Fruit fly (Drosophila melanogaster) whole organism, wandering third instar larva: ENCODE results near the gene Stt3A.

Source experiments
- Abd-B ChIP-seq: fragments of >200 bp; optimal IDR thresholded peaks from 2 replicates; lab custom pipeline; 2017; ENCODE audit warnings: missing biosample characterization, missing genetic modification characterization
- CG32264 ChIP-seq: fragments of 200-800 bp; sonication (Bioruptor generic); optimal IDR thresholded peaks from 2 replicates; lab custom pipeline; 2016; ENCODE audit warnings: missing biosample characterization, missing genetic modification characterization
- CG9705 ChIP-seq: fragments of 200-800 bp; sonication (Bioruptor generic); optimal IDR thresholded peaks from 2 replicates; lab custom pipeline; 2018; ENCODE audit warnings: missing biosample characterization, mild to moderate bottlenecking, missing genetic modification characterization
- CrebA ChIP-seq: fragments of 200-800 bp; sonication (Bioruptor generic); optimal IDR thresholded peaks from 2 replicates; lab custom pipeline; 2016; ENCODE audit warnings: missing biosample characterization, mild to moderate bottlenecking, missing genetic modification characterization, borderline replicate concordance
- Dfd ChIP-seq: fragments of >200 bp; optimal IDR thresholded peaks from 2 replicates; lab custom pipeline; 2017; ENCODE audit warnings: missing biosample characterization, missing genetic modification characterization
- Dif ChIP-seq: fragments of 200-275, 200-300 bp; sonication (Bioruptor generic); optimal IDR thresholded peaks from 2 replicates; lab custom pipeline; 2018; ENCODE audit warnings: missing biosample characterization, missing genetic modification characterization; ENCODE audit not compliant: partially characterized antibody
- GATAd ChIP-seq: sonication (Bioruptor generic); optimal IDR thresholded peaks from 2 replicates; lab custom pipeline; 2016; ENCODE audit warnings: missing biosample characterization, missing genetic modification characterization
- HLH106 ChIP-seq: fragments of 200-800 bp; optimal IDR thresholded peaks from 3 replicates; lab custom pipeline; 2019; ENCODE audit warnings: missing biosample characterization, mild to moderate bottlenecking, missing genetic modification characterization, moderate library complexity
- Hnf4 ChIP-seq: fragments of 200-800 bp; sonication (Bioruptor generic); optimal IDR thresholded peaks from 2 replicates; lab custom pipeline; 2016; ENCODE audit warnings: missing biosample characterization, mild to moderate bottlenecking, missing genetic modification characterization
- Hr78 ChIP-seq: fragments of >200 bp; optimal IDR thresholded peaks from 2 replicates; lab custom pipeline; 2017; ENCODE audit warnings: missing biosample characterization, missing genetic modification characterization
- Hr83 ChIP-seq: fragments of 200-300 bp; sonication (Bioruptor generic); optimal IDR thresholded peaks from 2 replicates; lab custom pipeline; 2016; ENCODE audit warnings: missing biosample characterization, mild to moderate bottlenecking, missing genetic modification characterization, moderate library complexity; ENCODE audit not compliant: poor library complexity, severe bottlenecking
- Jra ChIP-seq: sonication (Bioruptor generic); optimal IDR thresholded peaks from 2 replicates; lab custom pipeline; 2016; ENCODE audit warnings: missing biosample characterization, missing genetic modification characterization
- Mio ChIP-seq: sonication (Bioruptor generic); optimal IDR thresholded peaks from 2 replicates; lab custom pipeline; 2016; ENCODE audit warnings: missing biosample characterization, missing genetic modification characterization
- Myc ChIP-seq: fragments of >200 bp; optimal IDR thresholded peaks from 2 replicates; lab custom pipeline; 2017
- N ChIP-seq: fragments of >200 bp; optimal IDR thresholded peaks from 2 replicates; lab custom pipeline; 2018; ENCODE audit warnings: missing biosample characterization, missing external identifiers, missing genetic modification characterization
- OdsH ChIP-seq: fragments of 200-800 bp; sonication (Bioruptor generic); optimal IDR thresholded peaks from 2 replicates; lab custom pipeline; 2016; ENCODE audit warnings: missing biosample characterization, mild to moderate bottlenecking, missing genetic modification characterization
- Rel ChIP-seq, 2 experiments: fragments of 200-800 bp; sonication (Bioruptor generic) in 1 of 2; optimal IDR thresholded peaks; 2 replicates in 1 of 2; 3 replicates in 1 of 2; lab custom pipeline; 2016 to 2019; ENCODE audit warnings: mild to moderate bottlenecking in 2 of 2, missing biosample characterization in 2 of 2, missing genetic modification characterization in 2 of 2, moderate library complexity in 1 of 2
- Sp1 ChIP-seq: fragments of 200-800 bp; sonication (Bioruptor generic); optimal IDR thresholded peaks from 3 replicates; lab custom pipeline; 2019; ENCODE audit warnings: missing biosample characterization, mild to moderate bottlenecking, missing genetic modification characterization, moderate library complexity
- Vsx2 ChIP-seq: fragments of 200-300, 225-300 bp; sonication (Bioruptor generic); optimal IDR thresholded peaks from 2 replicates; lab custom pipeline; 2018; ENCODE audit warnings: missing biosample characterization, missing genetic modification characterization; ENCODE audit not compliant: partially characterized antibody
- br ChIP-seq: fragments of 200-800 bp; sonication (Bioruptor generic); optimal IDR thresholded peaks from 2 replicates; lab custom pipeline; 2016; ENCODE audit warnings: missing biosample characterization, missing genetic modification characterization
- brk ChIP-seq: fragments of 200-800 bp; sonication (Bioruptor generic); optimal IDR thresholded peaks from 2 replicates; lab custom pipeline; 2016; ENCODE audit warnings: missing biosample characterization, mild to moderate bottlenecking, missing genetic modification characterization
- dl ChIP-seq, 2 experiments: fragments of 175-275, 200-275 bp in 1 of 2; fragments of 200-275 bp in 1 of 2; sonication (Bioruptor generic); optimal IDR thresholded peaks; lab custom pipeline; 2018; ENCODE audit warnings: mild to moderate bottlenecking in 2 of 2, missing biosample characterization in 2 of 2, missing genetic modification characterization in 2 of 2, moderate library complexity in 2 of 2; ENCODE audit not compliant: partially characterized antibody in 2 of 2, insufficient read depth in 1 of 2
- dmrt93B ChIP-seq: fragments of 200-800 bp; sonication (Bioruptor generic); optimal IDR thresholded peaks from 2 replicates; lab custom pipeline; 2018; ENCODE audit warnings: missing biosample characterization, mild to moderate bottlenecking, missing genetic modification characterization
- dsf ChIP-seq: sonication (Bioruptor generic); optimal IDR thresholded peaks from 2 replicates; lab custom pipeline; 2016; ENCODE audit warnings: missing biosample characterization, missing genetic modification characterization, borderline replicate concordance
- ey ChIP-seq: fragments of 200-800 bp; sonication (Bioruptor generic); optimal IDR thresholded peaks from 2 replicates; lab custom pipeline; 2016; ENCODE audit warnings: missing biosample characterization, missing genetic modification characterization
- foxo ChIP-seq, 2 experiments: fragments of 200-800 bp; sonication (Bioruptor generic); optimal IDR thresholded peaks; 2 replicates in 1 of 2; 3 replicates in 1 of 2; lab custom pipeline; 2016 to 2017; ENCODE audit warnings: missing biosample characterization in 2 of 2, missing genetic modification characterization in 2 of 2
- fru ChIP-seq: fragments of 200-800 bp; sonication (Bioruptor generic); optimal IDR thresholded peaks from 3 replicates; lab custom pipeline; 2016; ENCODE audit warnings: missing biosample characterization, mild to moderate bottlenecking, missing genetic modification characterization
- h ChIP-seq: fragments of 200-800 bp; sonication (Bioruptor generic); optimal IDR thresholded peaks from 3 replicates; lab custom pipeline; 2016; ENCODE audit warnings: missing biosample characterization, mild to moderate bottlenecking, missing genetic modification characterization
- jim ChIP-seq: fragments of 175-275, 200-325 bp; sonication (Bioruptor generic); optimal IDR thresholded peaks from 2 replicates; lab custom pipeline; 2016; ENCODE audit warnings: missing biosample characterization, mild to moderate bottlenecking, missing genetic modification characterization
- lola ChIP-seq: fragments of >200 bp; optimal IDR thresholded peaks from 2 replicates; lab custom pipeline; 2017; ENCODE audit warnings: missing biosample characterization, missing genetic modification characterization
- pan ChIP-seq: fragments of >200 bp; optimal IDR thresholded peaks from 2 replicates; lab custom pipeline; 2017
- psq ChIP-seq: fragments of 200-800 bp; sonication (Bioruptor generic); optimal IDR thresholded peaks from 3 replicates; lab custom pipeline; 2017; ENCODE audit warnings: missing biosample characterization, mild to moderate bottlenecking, missing genetic modification characterization, moderate library complexity
- rgr ChIP-seq: fragments of 200-800 bp; sonication (Bioruptor generic); optimal IDR thresholded peaks from 3 replicates; lab custom pipeline; 2016; ENCODE audit warnings: missing biosample characterization, mild to moderate bottlenecking, missing genetic modification characterization
- sage ChIP-seq: fragments of 200-800 bp; sonication (Bioruptor generic); optimal IDR thresholded peaks from 2 replicates; lab custom pipeline; 2016; ENCODE audit warnings: missing biosample characterization, mild to moderate bottlenecking, missing genetic modification characterization
- sv ChIP-seq: fragments of 200-800 bp; sonication (Bioruptor generic); optimal IDR thresholded peaks from 3 replicates; lab custom pipeline; 2016; ENCODE audit warnings: missing biosample characterization, missing genetic modification characterization
- tai ChIP-seq: sonication (Bioruptor generic); optimal IDR thresholded peaks from 2 replicates; lab custom pipeline; 2016; ENCODE audit warnings: missing biosample characterization, missing genetic modification characterization
- usp ChIP-seq: fragments of >200 bp; optimal IDR thresholded peaks from 2 replicates; lab custom pipeline; 2017; ENCODE audit warnings: missing biosample characterization, missing genetic modification characterization
- woc ChIP-seq: sonication (Bioruptor generic); optimal IDR thresholded peaks from 2 replicates; lab custom pipeline; 2016; ENCODE audit warnings: missing biosample characterization, mild to moderate bottlenecking, missing genetic modification characterization

Stt3A gene

dm6 chrX:21053849-21054581, at the start of gene Stt3A, which contains the start of gene bves:
Gene Stt3A, minus strand, starts transcription at chrX:21053937.
Gene bves, plus strand, starts transcription at chrX:21053963.
- TF ChIP-seq CG9705 (GFP tag; lab: Kevin White, UChicago) (peak; percentile 94), sv (GFP tag; lab: Kevin White, UChicago) (peak; percentile 98), Vsx2 (no peak), Hr83 (GFP tag; lab: Kevin White, UChicago) (peak; percentile 75), N (GFP tag; lab: Kevin White, UChicago) (no peak), Sp1 (GFP tag; lab: Kevin White, UChicago) (peak; percentile 98), dmrt93B (peak; percentile 94), brk (GFP tag; lab: Kevin White, UChicago) (peak; percentile 98), dl (GFP tag; optimal IDR thresholded peaks at IDR 0.05; lab: Kevin White, UChicago; ENCODE audit: insufficient read depth in 1 of 2, partially characterized antibody in 2 of 2) (peak; percentile 39 to 68), br (GFP tag; lab: Kevin White, UChicago) (peak; percentile 99), sage (GFP tag; lab: Kevin White, UChicago) (peak; percentile 98), tai (GFP tag; lab: Kevin White, UChicago) (peak; percentile 96), Abd-B (GFP tag; lab: Kevin White, UChicago) (no peak), foxo (GFP tag; optimal IDR thresholded peaks at IDR 0.05; lab: Kevin White, UChicago) (peak; percentile 96 to 99), GATAd (GFP tag; lab: Kevin White, UChicago) (peak; percentile 82), fru (GFP tag; lab: Kevin White, UChicago) (peak; percentile 99), Mio (peak; percentile 91), Jra (peak; percentile 96), woc (GFP tag; lab: Kevin White, UChicago) (peak; percentile 99), CG32264 (GFP tag; lab: Kevin White, UChicago) (peak; percentile 96), Myc (lab: Kevin White, UChicago) (no peak), psq (GFP tag; lab: Kevin White, UChicago) (peak; percentile 95), ey (peak; percentile 99), usp (GFP tag; lab: Kevin White, UChicago) (no peak), rgr (peak; percentile 99), pan (no peak), lola (GFP tag; lab: Kevin White, UChicago) (no peak), OdsH (GFP tag; lab: Kevin White, UChicago) (peak; percentile 99), HLH106 (tag; lab: Kevin White, UChicago) (peak; percentile 97), CrebA (no peak), Dfd (GFP tag; lab: Kevin White, UChicago) (no peak), h (GFP tag; lab: Kevin White, UChicago) (peak; percentile 99), Hr78 (no peak), Dif (GFP tag; lab: Kevin White, UChicago) (peak; percentile 74), Hnf4 (GFP tag; lab: Kevin White, UChicago) (peak; percentile 99), dsf (GFP tag; lab: Kevin White, UChicago) (peak; percentile 95), jim (GFP tag; lab: Kevin White, UChicago) (no peak), Rel (GFP tag; optimal IDR thresholded peaks at IDR 0.05; lab: Kevin White, UChicago) (peak; percentile 97), Rel (tag; optimal IDR thresholded peaks at IDR 0.05; lab: Kevin White, UChicago) (peak; percentile 87)

- TF ChIP-seq Myc (lab: Kevin White, UChicago) (no peak), brk (GFP tag; lab: Kevin White, UChicago) (no peak), HLH106 (tag; lab: Kevin White, UChicago) (no peak), Dif (GFP tag; lab: Kevin White, UChicago) (no peak), Dfd (GFP tag; lab: Kevin White, UChicago) (no peak), ey (no peak), woc (GFP tag; lab: Kevin White, UChicago) (no peak), sv (GFP tag; lab: Kevin White, UChicago) (no peak), Vsx2 (no peak), Rel (GFP tag; optimal IDR thresholded peaks at IDR 0.05; lab: Kevin White, UChicago) (no peak), Rel (tag; optimal IDR thresholded peaks at IDR 0.05; lab: Kevin White, UChicago) (no peak), Jra (no peak), OdsH (GFP tag; lab: Kevin White, UChicago) (no peak), CrebA (no peak), Mio (no peak)
Observed at dm6 chrX:21102106-21102505, 48.4 kb upstream of the Stt3A start, which contains the start of gene CG15446. Gene CG15446, minus strand, starts transcription at chrX:21102206.
